Worm (Caenorhabditis elegans) whole organism, late embryonic: Measurements from ENCODE around the gene rgs-3.

Experiments
- K09A11.1 ChIP-seq: sonication (generic microtip); optimal IDR thresholded peaks from 2 replicates; lab custom pipeline; 2017; ENCODE audit warnings: antibody characterized with exemption, mild to moderate bottlenecking, missing genetic modification characterization, missing compliant biosample characterization; ENCODE audit not compliant: insufficient read depth
- ceh-19 ChIP-seq: fragments of 200-800 bp; sonication (Bioruptor generic); optimal IDR thresholded peaks from 2 replicates; lab custom pipeline; 2018; ENCODE audit warnings: mild to moderate bottlenecking, missing genetic modification characterization, missing compliant biosample characterization
- ceh-9 ChIP-seq: sonication (generic microtip); optimal IDR thresholded peaks from 2 replicates; lab custom pipeline; 2016; ENCODE audit warnings: mild to moderate bottlenecking, missing genetic modification characterization, inconsistent platforms, missing compliant biosample characterization
- fkh-10 ChIP-seq: fragments of 150-350 bp; optimal IDR thresholded peaks from 2 replicates; lab custom pipeline; 2014; ENCODE audit warnings: missing biosample characterization, missing genetic modification reagents, missing genetic modification characterization
- pha-2 ChIP-seq: sonication (generic microtip); optimal IDR thresholded peaks from 2 replicates; lab custom pipeline; 2017; ENCODE audit warnings: mild to moderate bottlenecking, missing genetic modification characterization, missing compliant biosample characterization
- pha-4 ChIP-seq: fragments of 150-350 bp; optimal IDR thresholded peaks from 2 replicates; lab custom pipeline; 2018; ENCODE audit warnings: missing biosample characterization, missing genetic modification reagents, missing genetic modification characterization
- unc-55 ChIP-seq: sonication (generic microtip); optimal IDR thresholded peaks from 2 replicates; lab custom pipeline; 2017; ENCODE audit warnings: missing biosample characterization, missing genetic modification reagents, missing genetic modification characterization

DNA sequence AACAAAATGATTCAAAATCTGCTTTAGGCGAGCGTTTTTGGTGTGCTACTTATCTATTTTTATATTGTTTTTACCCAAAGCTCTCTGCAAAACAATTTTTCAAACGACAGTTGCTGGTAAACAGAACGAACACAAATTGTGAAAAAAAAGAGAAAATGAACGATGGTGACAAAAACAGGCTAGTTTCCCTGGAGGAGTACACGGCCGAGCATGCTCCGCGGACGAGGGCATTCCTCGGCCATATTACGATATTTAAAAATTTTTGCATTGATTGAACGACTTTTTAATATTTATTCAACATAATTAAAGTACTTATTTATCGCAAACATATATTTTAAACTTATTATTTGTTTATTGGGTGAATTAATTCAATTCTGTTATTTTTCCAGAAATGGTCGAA lies 2.2 kb upstream of the rgs-3 start, which contains the start of the genes tpp-2 and rbbp-5:
- TF ChIP-seq K09A11.1 (tag; lab: Kevin White, UChicago) (no peak), ceh-19 (GFP tag; lab: Kevin White, UChicago) (no peak), pha-2 (no peak), pha-4 (tag; lab: Kevin White, UChicago) (no peak), fkh-10 (no peak), ceh-9 (tag; lab: Kevin White, UChicago) (no peak), unc-55 (GFP tag; lab: Kevin White, UChicago) (no peak)
